Worm (Caenorhabditis elegans) whole organism, mixed stage, embryonic: ENCODE results near the gene F07F6.8.

Source experiments
- M03D4.4 ChIP-seq: sonication (generic microtip); optimal IDR thresholded peaks from 2 replicates; lab custom pipeline; 2017; ENCODE audit warnings: mild to moderate bottlenecking, missing genetic modification characterization, missing compliant biosample characterization
- bed-3 ChIP-seq: fragments of 200-800 bp; sonication (Bioruptor generic); optimal IDR thresholded peaks from 3 replicates; lab custom pipeline; 2018; ENCODE audit warnings: mild to moderate bottlenecking, missing genetic modification characterization, moderate library complexity, missing compliant biosample characterization
- blmp-1 ChIP-seq: fragments of 150-350 bp; optimal IDR thresholded peaks from 2 replicates; lab custom pipeline; 2014; ENCODE audit warnings: missing biosample characterization, missing genetic modification characterization
- ceh-43 ChIP-seq: fragments of 200-800 bp; sonication (Bioruptor generic); optimal IDR thresholded peaks from 2 replicates; lab custom pipeline; 2018; ENCODE audit warnings: mild to moderate bottlenecking, missing genetic modification characterization, moderate library complexity, missing compliant biosample characterization
- ceh-83 ChIP-seq: fragments of 200-800 bp; sonication (Bioruptor generic); optimal IDR thresholded peaks from 2 replicates; lab custom pipeline; 2018; ENCODE audit warnings: mild to moderate bottlenecking, missing genetic modification characterization, missing compliant biosample characterization
- ces-1 ChIP-seq: fragments of 150-350 bp; optimal IDR thresholded peaks from 2 replicates; lab custom pipeline; 2014; ENCODE audit warnings: missing biosample characterization, missing genetic modification reagents, missing genetic modification characterization
- cnd-1 ChIP-seq: fragments of 200-800 bp; sonication (Bioruptor generic); optimal IDR thresholded peaks from 2 replicates; lab custom pipeline; 2018; ENCODE audit warnings: mild to moderate bottlenecking, missing genetic modification characterization, missing compliant biosample characterization
- drap-1 ChIP-seq: fragments of 200-800 bp; sonication (Bioruptor generic); optimal IDR thresholded peaks from 3 replicates; lab custom pipeline; 2018; ENCODE audit warnings: mild to moderate bottlenecking, missing genetic modification characterization, missing compliant biosample characterization
- elt-1 ChIP-seq: sonication (generic microtip); optimal IDR thresholded peaks from 2 replicates; lab custom pipeline; 2017; ENCODE audit warnings: missing genetic modification characterization, mild to moderate bottlenecking, missing compliant biosample characterization, antibody characterized with exemption, moderate library complexity, borderline replicate concordance; ENCODE audit not compliant: insufficient read depth
- elt-3 ChIP-seq: fragments of 150-350 bp; optimal IDR thresholded peaks from 2 replicates; lab custom pipeline; 2014; ENCODE audit warnings: missing biosample characterization, missing genetic modification characterization
- flh-1 ChIP-seq: fragments of 200-800 bp; sonication (Bioruptor generic); optimal IDR thresholded peaks from 2 replicates; lab custom pipeline; 2018; ENCODE audit warnings: mild to moderate bottlenecking, missing genetic modification characterization, moderate library complexity, missing compliant biosample characterization
- ham-2 ChIP-seq: fragments of 200-800 bp; sonication (Bioruptor generic); optimal IDR thresholded peaks from 2 replicates; lab custom pipeline; 2018; ENCODE audit warnings: mild to moderate bottlenecking, missing genetic modification characterization, missing compliant biosample characterization
- hlh-1 ChIP-seq: fragments of 150-350 bp; optimal IDR thresholded peaks from 2 replicates; lab custom pipeline; 2014; ENCODE audit warnings: missing biosample characterization, missing genetic modification reagents, missing genetic modification characterization
- lin-13 ChIP-seq: fragments of 150-350 bp; optimal IDR thresholded peaks from 2 replicates; lab custom pipeline; 2014; ENCODE audit warnings: missing biosample characterization, missing genetic modification characterization
- lin-32 ChIP-seq: fragments of 200-800 bp; sonication (Bioruptor generic); optimal IDR thresholded peaks from 2 replicates; lab custom pipeline; 2018; ENCODE audit warnings: mild to moderate bottlenecking, missing genetic modification characterization, missing compliant biosample characterization
- lsy-2 ChIP-seq: fragments of 150-350 bp; optimal IDR thresholded peaks from 2 replicates; lab custom pipeline; 2014; ENCODE audit warnings: missing biosample characterization, missing genetic modification characterization
- mab-5 ChIP-seq: fragments of 150-350 bp; optimal IDR thresholded peaks from 2 replicates; lab custom pipeline; 2014; ENCODE audit warnings: missing biosample characterization, missing genetic modification characterization
- mep-1 ChIP-seq: fragments of 150-350 bp; optimal IDR thresholded peaks from 2 replicates; lab custom pipeline; 2017; ENCODE audit warnings: missing biosample characterization, missing genetic modification reagents, missing genetic modification characterization, inconsistent platforms
- mls-2 ChIP-seq: sonication (generic microtip); optimal IDR thresholded peaks from 2 replicates; lab custom pipeline; 2016; ENCODE audit warnings: mild to moderate bottlenecking, missing genetic modification characterization, moderate library complexity, missing compliant biosample characterization
- nhr-12 ChIP-seq: fragments of 150-350 bp; optimal IDR thresholded peaks from 2 replicates; lab custom pipeline; 2014; ENCODE audit warnings: missing biosample characterization, missing genetic modification characterization
- nhr-2 ChIP-seq: fragments of 150-350 bp; optimal IDR thresholded peaks from 2 replicates; lab custom pipeline; 2014; ENCODE audit warnings: missing biosample characterization, missing genetic modification characterization
- nhr-237 ChIP-seq: fragments of 150-350 bp; optimal IDR thresholded peaks from 2 replicates; lab custom pipeline; 2014; ENCODE audit warnings: missing biosample characterization, missing genetic modification characterization
- pha-4 ChIP-seq: fragments of 150-350 bp; optimal IDR thresholded peaks from 2 replicates; lab custom pipeline; 2018; ENCODE audit warnings: missing biosample characterization, missing genetic modification reagents, missing genetic modification characterization
- sem-2 ChIP-seq: fragments of 200-800 bp; sonication (Bioruptor generic); optimal IDR thresholded peaks from 2 replicates; lab custom pipeline; 2018; ENCODE audit warnings: mild to moderate bottlenecking, missing genetic modification characterization, missing compliant biosample characterization
- snpc-4 ChIP-seq: fragments of 150-350 bp; optimal IDR thresholded peaks from 2 replicates; lab custom pipeline; 2014; ENCODE audit warnings: missing biosample characterization, missing genetic modification characterization
- unc-120 ChIP-seq: sonication (generic microtip); optimal IDR thresholded peaks from 2 replicates; lab custom pipeline; 2017; ENCODE audit warnings: missing genetic modification characterization, missing compliant biosample characterization; ENCODE audit not compliant: poor library complexity, severe bottlenecking
- unc-39 ChIP-seq: fragments of 150-350 bp; optimal IDR thresholded peaks from 2 replicates; lab custom pipeline; 2014; ENCODE audit warnings: missing biosample characterization, missing genetic modification characterization
- unc-62 ChIP-seq: fragments of 150-350 bp; optimal IDR thresholded peaks from 2 replicates; lab custom pipeline; 2014; ENCODE audit warnings: missing biosample characterization, missing genetic modification reagents, missing genetic modification characterization
- zip-8 ChIP-seq: fragments of 150-350 bp; optimal IDR thresholded peaks from 2 replicates; lab custom pipeline; 2014; ENCODE audit warnings: missing biosample characterization, missing genetic modification characterization

The F07F6.8 gene

ce11 chrII:5451278-5451677 lies 25.7 kb upstream of the F07F6.8 start:
- TF ChIP-seq elt-1 (tag; lab: Kevin White, UChicago) (no peak), snpc-4 (no peak), mls-2 (tag; lab: Kevin White, UChicago) (no peak), cnd-1 (tag; lab: Kevin White, UChicago) (no peak), mab-5 (tag; lab: Kevin White, UChicago) (no peak), unc-62 (no peak), elt-3 (tag; lab: Kevin White, UChicago) (no peak), hlh-1 (no peak), nhr-2 (tag; lab: Kevin White, UChicago) (no peak), lsy-2 (tag; lab: Kevin White, UChicago) (no peak), mep-1 (no peak), bed-3 (GFP tag; lab: Kevin White, UChicago) (no peak), unc-39 (tag; lab: Kevin White, UChicago) (no peak)

ce11 chrII:5449620-5450019 lies 24.1 kb upstream of the F07F6.8 start:
- TF ChIP-seq sem-2 (GFP tag; lab: Kevin White, UChicago) = no peak
- no peak for TF ChIP-seq cnd-1 (tag; lab: Kevin White, UChicago)
- TF ChIP-seq, all 35 proteins: peak for 0

ce11 chrII:5449219-5449618 lies 23.7 kb upstream of the F07F6.8 start:
- peak; percentile 87 for TF ChIP-seq hlh-1
- TF ChIP-seq unc-62 = peak; percentile 8
- no peak for TF ChIP-seq ham-2 (GFP tag; lab: Kevin White, UChicago)
- TF ChIP-seq, all 35 proteins: peak for 2

ce11 chrII:5447381-5447780 lies 21.8 kb upstream of the F07F6.8 start, which contains the start of gene cex-1:
Gene cex-1 (plus strand): TSS chrII:5447681.
- no peak for TF ChIP-seq nhr-12
- TF ChIP-seq blmp-1 (tag; lab: Kevin White, UChicago) = no peak
- TF ChIP-seq flh-1 (GFP tag; lab: Kevin White, UChicago) = no peak
- no peak for TF ChIP-seq lin-32 (GFP tag; lab: Kevin White, UChicago)
- no peak for TF ChIP-seq elt-3 (tag; lab: Kevin White, UChicago)
- no peak for TF ChIP-seq mep-1
- no peak for TF ChIP-seq elt-1 (tag; lab: Kevin White, UChicago)
- TF ChIP-seq lsy-2 (tag; lab: Kevin White, UChicago) = no peak
- no peak for TF ChIP-seq cnd-1 (tag; lab: Kevin White, UChicago)
- no peak for TF ChIP-seq nhr-237
- no peak for TF ChIP-seq unc-62
- no peak for TF ChIP-seq mab-5 (tag; lab: Kevin White, UChicago)
- no peak for TF ChIP-seq unc-120
- no peak for TF ChIP-seq lin-13 (tag; lab: Kevin White, UChicago)
- TF ChIP-seq ham-2 (GFP tag; lab: Kevin White, UChicago) = no peak
- no peak for TF ChIP-seq zip-8 (tag; lab: Kevin White, UChicago)

ce11 chrII:5446506-5446905 lies 21.0 kb upstream of the F07F6.8 start, which contains the start of gene nmr-1:
Gene nmr-1 (minus strand): TSS chrII:5446606.
- TF ChIP-seq ces-1 (no peak), snpc-4 (no peak), drap-1 (GFP tag; lab: Kevin White, UChicago) (no peak), elt-1 (tag; lab: Kevin White, UChicago) (no peak), blmp-1 (tag; lab: Kevin White, UChicago) (no peak), ceh-43 (GFP tag; lab: Kevin White, UChicago) (no peak), flh-1 (GFP tag; lab: Kevin White, UChicago) (no peak), ceh-83 (GFP tag; lab: Kevin White, UChicago) (no peak), lsy-2 (tag; lab: Kevin White, UChicago) (no peak), cnd-1 (tag; lab: Kevin White, UChicago) (no peak), zip-8 (tag; lab: Kevin White, UChicago) (no peak), M03D4.4 (tag; lab: Kevin White, UChicago) (no peak), pha-4 (tag; lab: Kevin White, UChicago) (no peak), hlh-1 (no peak), mls-2 (tag; lab: Kevin White, UChicago) (no peak), ham-2 (GFP tag; lab: Kevin White, UChicago) (no peak), bed-3 (GFP tag; lab: Kevin White, UChicago) (no peak)
